Worm (Caenorhabditis elegans): ENCODE measurements around the gene H41C03.2.

DNA sequence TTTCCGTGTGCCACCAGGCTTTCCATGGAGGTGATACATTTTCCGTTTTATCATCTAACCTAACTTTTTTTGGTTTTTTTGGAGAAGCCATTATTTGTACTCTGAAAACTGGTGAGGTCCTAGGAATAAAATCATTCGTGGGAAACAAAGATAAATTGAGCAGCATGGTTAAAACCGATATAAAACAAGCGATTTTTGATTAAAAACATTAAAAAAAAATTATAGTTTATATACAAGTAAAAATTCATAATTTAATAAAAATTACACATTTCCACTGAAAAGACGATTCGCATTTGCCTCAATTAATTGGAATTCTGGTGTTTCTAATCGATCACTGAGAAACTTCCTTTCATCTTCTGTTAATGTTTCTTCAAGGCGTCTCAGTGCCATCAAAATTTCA, 13.5 kb downstream of the H41C03.2 start, which contains the start of gene ZK1248.15:
- TF ChIP-seq him-1 (tag; optimal IDR thresholded peaks at IDR 0.05) (no peak), W03F9.2 (tag; optimal IDR thresholded peaks at IDR 0.05) (no peak)
